Fruit fly (Drosophila melanogaster) Kc167 (cell line): ENCODE data around the gene JhI-21.

Experiments
- h ChIP-seq: fragments of >200 bp; optimal IDR thresholded peaks from 3 replicates; lab custom pipeline; 2018; ENCODE audit warnings: missing external identifiers
- psq ChIP-seq: fragments of >200 bp; optimal IDR thresholded peaks from 2 replicates; lab custom pipeline; 2017; ENCODE audit warnings: missing external identifiers

- no peak for TF ChIP-seq psq
- no peak for TF ChIP-seq h (lab: Kevin White, UChicago)
Observed at dm6 chr2L:12044613-12045350, 11.1 kb downstream of the JhI-21 start, which contains the start of gene CG6785.
